Worm (Caenorhabditis elegans) whole organism, L2 larva: Measurements from ENCODE around the gene C49C3.20.
A peak's percentile ranks its signal among the peaks of the same experiment; 100 is the strongest.

Experiments used
- F13H6.1 ChIP-seq: sonication (generic microtip); optimal IDR thresholded peaks from 2 replicates; lab custom pipeline; 2016; ENCODE audit warnings: missing genetic modification characterization, missing compliant biosample characterization
- R02D3.7 ChIP-seq: fragments of 150-350 bp; optimal IDR thresholded peaks from 2 replicates; lab custom pipeline; 2014; ENCODE audit warnings: missing biosample characterization, missing genetic modification characterization
- ZK546.5 ChIP-seq: sonication (generic microtip); optimal IDR thresholded peaks from 2 replicates; lab custom pipeline; 2017; ENCODE audit warnings: missing biosample characterization, missing genetic modification characterization
- aly-2 ChIP-seq: fragments of 150-350 bp; optimal IDR thresholded peaks from 2 replicates; lab custom pipeline; 2014; ENCODE audit warnings: missing biosample characterization, missing genetic modification characterization
- ama-1 ChIP-seq: fragments of 150-350 bp; optimal IDR thresholded peaks from 2 replicates; lab custom pipeline; 2018; ENCODE audit warnings: inconsistent platforms
- blmp-1 ChIP-seq: sonication (generic microtip); optimal IDR thresholded peaks from 2 replicates; lab custom pipeline; 2017; ENCODE audit warnings: missing genetic modification characterization, mild to moderate bottlenecking, missing compliant biosample characterization, antibody characterized with exemption, moderate library complexity; ENCODE audit not compliant: insufficient read depth
- ceh-16 ChIP-seq: fragments of 150-350 bp; optimal IDR thresholded peaks from 2 replicates; lab custom pipeline; 2014; ENCODE audit warnings: missing biosample characterization, missing genetic modification characterization
- ceh-82 ChIP-seq: fragments of 150-350 bp; optimal IDR thresholded peaks from 2 replicates; lab custom pipeline; 2014; ENCODE audit warnings: missing biosample characterization, missing genetic modification characterization
- crh-2 ChIP-seq: sonication (generic microtip); optimal IDR thresholded peaks from 2 replicates; lab custom pipeline; 2017; ENCODE audit warnings: missing biosample characterization, missing genetic modification characterization
- dmd-4 ChIP-seq: sonication (generic microtip); optimal IDR thresholded peaks from 2 replicates; lab custom pipeline; 2017; ENCODE audit warnings: missing biosample characterization, missing genetic modification characterization
- egl-27 ChIP-seq: sonication (generic microtip); optimal IDR thresholded peaks from 3 replicates; lab custom pipeline; 2017; ENCODE audit warnings: missing biosample characterization, missing genetic modification reagents, missing genetic modification characterization
- elt-1 ChIP-seq: fragments of 150-350 bp; optimal IDR thresholded peaks from 2 replicates; lab custom pipeline; 2014; ENCODE audit warnings: missing biosample characterization, missing genetic modification characterization
- elt-3 ChIP-seq: sonication (generic microtip); optimal IDR thresholded peaks from 2 replicates; lab custom pipeline; 2017; ENCODE audit warnings: missing biosample characterization, missing genetic modification characterization
- fos-1 ChIP-seq: fragments of 150-350 bp; optimal IDR thresholded peaks from 2 replicates; lab custom pipeline; 2014; ENCODE audit warnings: missing biosample characterization, missing genetic modification characterization
- gmeb-1 ChIP-seq: fragments of 150-350 bp; optimal IDR thresholded peaks from 2 replicates; lab custom pipeline; 2014; ENCODE audit warnings: missing biosample characterization, missing genetic modification characterization
- lin-11 ChIP-seq: fragments of 150-350 bp; sonication (generic microtip); optimal IDR thresholded peaks from 2 replicates; lab custom pipeline; 2014; ENCODE audit warnings: missing biosample characterization, missing genetic modification characterization, inconsistent platforms, mixed read lengths
- lin-13 ChIP-seq: fragments of 150-350 bp; optimal IDR thresholded peaks from 2 replicates; lab custom pipeline; 2014; ENCODE audit warnings: missing biosample characterization, missing genetic modification reagents, missing genetic modification characterization
- lin-39 ChIP-seq: fragments of 150-350 bp; optimal IDR thresholded peaks from 2 replicates; lab custom pipeline; 2014; ENCODE audit warnings: missing biosample characterization, missing genetic modification reagents, missing genetic modification characterization
- lsy-2 ChIP-seq, 2 experiments: fragments of 150-350 bp in 1 of 2; sonication (generic microtip) in 1 of 2; optimal IDR thresholded peaks; 2 replicates each; lab custom pipeline; 2014 to 2017; ENCODE audit warnings: missing biosample characterization in 2 of 2, missing genetic modification characterization in 2 of 2
- mab-5 ChIP-seq: fragments of 150-350 bp; optimal IDR thresholded peaks from 2 replicates; lab custom pipeline; 2014; ENCODE audit warnings: missing biosample characterization, missing genetic modification characterization
- mbf-1 ChIP-seq: sonication (generic microtip); optimal IDR thresholded peaks from 2 replicates; lab custom pipeline; 2017; ENCODE audit warnings: missing biosample characterization, missing genetic modification characterization
- mdl-1 ChIP-seq, 2 experiments: fragments of 150-350 bp in 1 of 2; sonication (generic microtip) in 1 of 2; optimal IDR thresholded peaks; 2 replicates each; lab custom pipeline; 2017; ENCODE audit warnings: missing biosample characterization in 2 of 2, missing genetic modification characterization in 2 of 2
- nhr-10 ChIP-seq: sonication (generic microtip); optimal IDR thresholded peaks from 2 replicates; lab custom pipeline; 2017; ENCODE audit warnings: missing biosample characterization, missing genetic modification characterization
- nhr-11 ChIP-seq: fragments of 150-350 bp; optimal IDR thresholded peaks from 2 replicates; lab custom pipeline; 2014; ENCODE audit warnings: missing biosample characterization, missing genetic modification characterization
- nhr-12 ChIP-seq: fragments of 150-350 bp; optimal IDR thresholded peaks from 2 replicates; lab custom pipeline; 2014; ENCODE audit warnings: missing biosample characterization, missing genetic modification characterization
- nhr-129 ChIP-seq: fragments of 150-350 bp; optimal IDR thresholded peaks from 2 replicates; lab custom pipeline; 2014; ENCODE audit warnings: missing biosample characterization, missing genetic modification characterization
- nhr-21 ChIP-seq: fragments of 150-350 bp; optimal IDR thresholded peaks from 2 replicates; lab custom pipeline; 2014; ENCODE audit warnings: missing biosample characterization, missing genetic modification characterization
- nhr-23 ChIP-seq: fragments of 150-350 bp; optimal IDR thresholded peaks from 2 replicates; lab custom pipeline; 2014; ENCODE audit warnings: missing biosample characterization, missing genetic modification reagents, missing genetic modification characterization
- nhr-237 ChIP-seq: fragments of 150-350 bp; optimal IDR thresholded peaks from 2 replicates; lab custom pipeline; 2014; ENCODE audit warnings: missing biosample characterization, missing genetic modification characterization
- nhr-6 ChIP-seq: fragments of 150-350 bp; optimal IDR thresholded peaks from 2 replicates; lab custom pipeline; 2014; ENCODE audit warnings: missing biosample characterization, missing genetic modification characterization
- nhr-77 ChIP-seq: fragments of 150-350 bp; optimal IDR thresholded peaks from 2 replicates; lab custom pipeline; 2014; ENCODE audit warnings: missing biosample characterization, missing genetic modification characterization
- peb-1 ChIP-seq: fragments of 150-350 bp; optimal IDR thresholded peaks from 2 replicates; lab custom pipeline; 2014; ENCODE audit warnings: missing biosample characterization, missing genetic modification characterization
- skn-1 ChIP-seq: sonication (generic microtip); optimal IDR thresholded peaks from 2 replicates; lab custom pipeline; 2017; ENCODE audit warnings: missing biosample characterization, missing genetic modification characterization
- sma-9 ChIP-seq, 2 experiments: fragments of 150-350 bp in 1 of 2; sonication (generic microtip) in 1 of 2; optimal IDR thresholded peaks; 2 replicates each; lab custom pipeline; 2014 to 2016; ENCODE audit warnings: missing genetic modification characterization in 2 of 2, mild to moderate bottlenecking in 1 of 2, missing biosample characterization in 1 of 2, missing compliant biosample characterization in 1 of 2, missing genetic modification reagents in 1 of 2, moderate library complexity in 1 of 2
- unc-39 ChIP-seq: fragments of 150-350 bp; optimal IDR thresholded peaks from 2 replicates; lab custom pipeline; 2014; ENCODE audit warnings: missing biosample characterization, missing genetic modification characterization
- unc-55 ChIP-seq: fragments of 150-350 bp; sonication (generic microtip); optimal IDR thresholded peaks from 3 replicates; lab custom pipeline; 2014; ENCODE audit warnings: missing biosample characterization, missing genetic modification reagents, missing genetic modification characterization
- unc-62 ChIP-seq: fragments of 150-350 bp; optimal IDR thresholded peaks from 2 replicates; lab custom pipeline; 2014; ENCODE audit warnings: missing biosample characterization, missing genetic modification reagents, missing genetic modification characterization
- zag-1 ChIP-seq: fragments of 150-350 bp; optimal IDR thresholded peaks from 2 replicates; lab custom pipeline; 2014; ENCODE audit warnings: missing biosample characterization, missing genetic modification characterization
- ztf-1 ChIP-seq: fragments of 200-800 bp; sonication (Bioruptor generic); conservative IDR thresholded peaks from 2 replicates; pipeline ENCODE4 v1.3.6; 2022; ENCODE audit warnings: missing genetic modification characterization, missing compliant biosample characterization
- ztf-11 ChIP-seq: sonication (generic microtip); optimal IDR thresholded peaks from 2 replicates; lab custom pipeline; 2017; ENCODE audit warnings: missing biosample characterization, missing genetic modification characterization
- ztf-4 ChIP-seq: fragments of 150-350 bp; optimal IDR thresholded peaks from 2 replicates; lab custom pipeline; 2014; ENCODE audit warnings: missing biosample characterization, missing genetic modification characterization

C49C3.20 gene

ce11 chrIV:17280441-17280939, 35.8 kb downstream of the C49C3.20 start:
- TF ChIP-seq unc-62 (GFP tag; lab: Kevin White, UChicago) (no peak), ama-1 (lab: Kevin White, UChicago) (peak; percentile 90), unc-39 (tag; lab: Kevin White, UChicago) (no peak), nhr-129 (tag; lab: Kevin White, UChicago) (peak; percentile 27), nhr-21 (no peak)

ce11 chrIV:17279592-17280440, 36.5 kb downstream of the C49C3.20 start:
- TF ChIP-seq crh-2 (tag; lab: Kevin White, UChicago) = peak; percentile 42
- TF ChIP-seq nhr-129 (tag; lab: Kevin White, UChicago) = no peak
- no peak for TF ChIP-seq ceh-16 (tag; lab: Kevin White, UChicago)
- TF ChIP-seq ztf-11 (tag; lab: Kevin White, UChicago) = no peak
- peak; percentile 45 for TF ChIP-seq nhr-11 (tag; lab: Kevin White, UChicago)
- no peak for TF ChIP-seq aly-2 (tag; lab: Kevin White, UChicago)
- peak; percentile 87 for TF ChIP-seq ama-1 (lab: Kevin White, UChicago)
- no peak for TF ChIP-seq nhr-6
- TF ChIP-seq nhr-10 (tag; lab: Kevin White, UChicago) = no peak
- no peak for TF ChIP-seq blmp-1

ce11 chrIV:17278861-17279591, 37.3 kb downstream of the C49C3.20 start, which contains the start of gene hsp-1:
hsp-1 (plus strand) TSS chrIV:17278959.
- no peak for TF ChIP-seq lin-13 (GFP tag; lab: Kevin White, UChicago)
- no peak for TF ChIP-seq mab-5 (tag; lab: Kevin White, UChicago)
- TF ChIP-seq nhr-12 = no peak
- peak; percentile 13 for TF ChIP-seq ama-1 (lab: Kevin White, UChicago)
- no peak for TF ChIP-seq R02D3.7 (tag; lab: Kevin White, UChicago)
- TF ChIP-seq ceh-82 (tag; lab: Kevin White, UChicago) = no peak

ce11 chrIV:17278363-17278762, 37.9 kb downstream of the C49C3.20 start:
- TF ChIP-seq skn-1 (tag; lab: Kevin White, UChicago) = peak; percentile 43
- TF ChIP-seq mbf-1 (tag; lab: Kevin White, UChicago) = no peak
- TF ChIP-seq crh-2 (tag; lab: Kevin White, UChicago) = peak; percentile 95
- peak; percentile 97 for TF ChIP-seq F13H6.1 (tag; lab: Kevin White, UChicago)
- peak; percentile 96 for TF ChIP-seq nhr-129 (tag; lab: Kevin White, UChicago)
- peak; percentile 98 for TF ChIP-seq unc-55 (GFP tag; lab: Kevin White, UChicago)
- TF ChIP-seq lin-39 (tag; lab: Kevin White, UChicago) = peak; percentile 43
- TF ChIP-seq nhr-77 (tag; lab: Kevin White, UChicago) = peak; percentile 71
- no peak for TF ChIP-seq dmd-4 (tag; lab: Kevin White, UChicago)
- TF ChIP-seq ceh-16 (tag; lab: Kevin White, UChicago) = peak; percentile 26
- TF ChIP-seq egl-27 (tag; lab: Kevin White, UChicago) = peak; percentile 95
- peak; percentile 62 for TF ChIP-seq R02D3.7 (tag; lab: Kevin White, UChicago)
- TF ChIP-seq nhr-23 (tag; lab: Kevin White, UChicago) = no peak
- no peak for TF ChIP-seq aly-2 (tag; lab: Kevin White, UChicago)
- TF ChIP-seq ceh-82 (tag; lab: Kevin White, UChicago) = peak; percentile 82
- TF ChIP-seq mdl-1 (tag; optimal IDR thresholded peaks at IDR 0.05; lab: Kevin White, UChicago) = peak in 1 of 2 experiments; percentile 76
- peak; percentile 93 for TF ChIP-seq nhr-6
- TF ChIP-seq unc-62 (GFP tag; lab: Kevin White, UChicago) = peak; percentile 38
- TF ChIP-seq ztf-4 (tag; lab: Kevin White, UChicago) = peak; percentile 95
- TF ChIP-seq nhr-10 (tag; lab: Kevin White, UChicago) = peak; percentile 83
- peak; percentile 95 for TF ChIP-seq lin-13 (GFP tag; lab: Kevin White, UChicago)
- no peak for TF ChIP-seq elt-3 (tag; lab: Kevin White, UChicago)
- peak; percentile 72 for TF ChIP-seq nhr-11 (tag; lab: Kevin White, UChicago)
- no peak for TF ChIP-seq peb-1 (tag; lab: Kevin White, UChicago)
- TF ChIP-seq elt-1 (tag; lab: Kevin White, UChicago) = no peak
- peak; percentile 92 for TF ChIP-seq ama-1 (lab: Kevin White, UChicago)
- peak; percentile 92 for TF ChIP-seq fos-1 (tag; lab: Kevin White, UChicago)
- TF ChIP-seq ztf-1 = peak; percentile 89; the same call in 1 of the 2 replicates
- TF ChIP-seq sma-9 (GFP tag; optimal IDR thresholded peaks at IDR 0.05; lab: Kevin White, UChicago) = peak; percentile 87
- no peak for TF ChIP-seq sma-9 (tag; optimal IDR thresholded peaks at IDR 0.05; lab: Kevin White, UChicago)
- TF ChIP-seq ZK546.5 (tag; lab: Kevin White, UChicago) = peak; percentile 75
- peak; percentile 96 for TF ChIP-seq zag-1
- TF ChIP-seq lsy-2 (tag; optimal IDR thresholded peaks at IDR 0.05; lab: Kevin White, UChicago) = peak; percentile 92 to 95
- peak; percentile 82 for TF ChIP-seq blmp-1
- TF ChIP-seq nhr-237 = peak; percentile 78
- no peak for TF ChIP-seq nhr-12
- peak; percentile 89 for TF ChIP-seq lin-11
- TF ChIP-seq gmeb-1 (tag; lab: Kevin White, UChicago) = peak; percentile 86
- TF ChIP-seq unc-39 (tag; lab: Kevin White, UChicago) = no peak
